Worm (Caenorhabditis elegans) whole organism, L1 larva: Measurements from ENCODE around the gene F07C3.2.
A peak's percentile ranks its signal among the peaks of the same experiment; 100 is the strongest.

Experiments used
- C16A3.4 ChIP-seq: fragments of 150-350 bp; optimal IDR thresholded peaks from 2 replicates; lab custom pipeline; 2014; ENCODE audit warnings: missing biosample characterization, missing genetic modification characterization
- C34B4.2 ChIP-seq: sonication (generic microtip); optimal IDR thresholded peaks from 2 replicates; lab custom pipeline; 2017; ENCODE audit warnings: mild to moderate bottlenecking, missing genetic modification characterization, missing compliant biosample characterization
- Y116A8C.19 ChIP-seq: sonication (generic microtip); optimal IDR thresholded peaks from 2 replicates; lab custom pipeline; 2016; ENCODE audit warnings: missing compliant biosample characterization, missing genetic modification characterization, borderline replicate concordance
- alr-1 ChIP-seq: fragments of 200-800 bp; sonication (Bioruptor generic); optimal IDR thresholded peaks from 2 replicates; lab custom pipeline; 2018; ENCODE audit warnings: borderline replicate concordance, mild to moderate bottlenecking, missing genetic modification characterization, missing compliant biosample characterization
- aly-2 ChIP-seq: fragments of 150-350 bp; optimal IDR thresholded peaks from 2 replicates; lab custom pipeline; 2014; ENCODE audit warnings: missing biosample characterization, missing genetic modification characterization
- blmp-1 ChIP-seq: fragments of 150-350 bp; optimal IDR thresholded peaks from 2 replicates; lab custom pipeline; 2014; ENCODE audit warnings: missing biosample characterization, missing genetic modification characterization
- ceh-63 ChIP-seq: fragments of 200-800 bp; sonication (Bioruptor generic); optimal IDR thresholded peaks from 2 replicates; lab custom pipeline; 2018; ENCODE audit warnings: mild to moderate bottlenecking, missing genetic modification characterization, missing compliant biosample characterization
- ceh-8 ChIP-seq: fragments of 200-800 bp; sonication (Bioruptor generic); optimal IDR thresholded peaks from 2 replicates; lab custom pipeline; 2018; ENCODE audit warnings: mild to moderate bottlenecking, missing genetic modification characterization, moderate library complexity, missing compliant biosample characterization
- ceh-82 ChIP-seq, 3 experiments: fragments of 150-350 bp in 1 of 3; sonication (generic microtip) in 2 of 3; optimal IDR thresholded peaks; 2 replicates each; lab custom pipeline; 2014 to 2017; ENCODE audit warnings: missing biosample characterization in 3 of 3, missing genetic modification characterization in 3 of 3
- ceh-88 ChIP-seq: fragments of 200-800 bp; sonication (Bioruptor generic); IDR thresholded peaks from 2 replicates; pipeline ENCODE4 v1.3.6; 2022; ENCODE audit warnings: missing genetic modification characterization, missing compliant biosample characterization
- ceh-90 ChIP-seq: sonication (generic microtip); optimal IDR thresholded peaks from 2 replicates; lab custom pipeline; 2016; ENCODE audit warnings: missing genetic modification characterization, missing compliant biosample characterization
- dpl-1 ChIP-seq, 3 experiments: fragments of 150-350 bp in 2 of 3; sonication (generic microtip) in 1 of 3; optimal IDR thresholded peaks; 2 replicates each; lab custom pipeline; 2014 to 2017; ENCODE audit warnings: missing biosample characterization in 3 of 3, missing genetic modification characterization in 3 of 3, missing genetic modification reagents in 3 of 3
- dsc-1 ChIP-seq: sonication (generic microtip); optimal IDR thresholded peaks from 2 replicates; lab custom pipeline; 2016; ENCODE audit warnings: mild to moderate bottlenecking, missing genetic modification characterization, missing compliant biosample characterization
- efl-3 ChIP-seq: fragments of 200-800 bp; sonication (Bioruptor generic); optimal IDR thresholded peaks from 2 replicates; lab custom pipeline; 2018; ENCODE audit warnings: mild to moderate bottlenecking, missing genetic modification characterization, missing compliant biosample characterization
- egl-13 ChIP-seq: sonication (generic microtip); optimal IDR thresholded peaks from 2 replicates; lab custom pipeline; 2016; ENCODE audit warnings: missing genotype, missing genetic modification reagents, missing genetic modification characterization, missing compliant biosample characterization
- elt-3 ChIP-seq, 6 experiments: fragments of 150-350 bp in 1 of 6; sonication (generic microtip); optimal IDR thresholded peaks; 2 replicates each; lab custom pipeline; 2017 to 2018; ENCODE audit warnings: missing biosample characterization in 6 of 6, missing genetic modification characterization in 6 of 6, inconsistent platforms in 1 of 6
- ets-5 ChIP-seq: fragments of 200-800 bp; sonication (Bioruptor generic); IDR thresholded peaks from 2 replicates; pipeline ENCODE4 v1.3.6; 2022; ENCODE audit warnings: missing genetic modification characterization, missing compliant biosample characterization
- fkh-4 ChIP-seq: sonication (generic microtip); optimal IDR thresholded peaks from 2 replicates; lab custom pipeline; 2016; ENCODE audit warnings: missing compliant biosample characterization, missing genetic modification characterization, borderline replicate concordance
- fos-1 ChIP-seq: fragments of 150-350 bp; optimal IDR thresholded peaks from 2 replicates; lab custom pipeline; 2014; ENCODE audit warnings: missing biosample characterization, missing genetic modification characterization
- hlh-17 ChIP-seq: fragments of 200-800 bp; sonication (Bioruptor generic); optimal IDR thresholded peaks from 2 replicates; lab custom pipeline; 2018; ENCODE audit warnings: missing genetic modification characterization, mild to moderate bottlenecking, missing compliant biosample characterization, moderate library complexity, borderline replicate concordance
- isw-1 ChIP-seq: fragments of 200-800 bp; sonication (Bioruptor generic); IDR thresholded peaks from 2 replicates; pipeline ENCODE4 v1.3.6; 2022; ENCODE audit warnings: missing genetic modification characterization, missing compliant biosample characterization
- jun-1 ChIP-seq: fragments of 150-350 bp; optimal IDR thresholded peaks from 2 replicates; lab custom pipeline; 2014; ENCODE audit warnings: missing biosample characterization, missing genetic modification reagents, missing genetic modification characterization
- lin-14 ChIP-seq: fragments of 200-800 bp; sonication (Bioruptor generic); optimal IDR thresholded peaks from 2 replicates; lab custom pipeline; 2018; ENCODE audit warnings: mild to moderate bottlenecking, missing genetic modification characterization, moderate library complexity, missing compliant biosample characterization
- lsy-2 ChIP-seq, 2 experiments: fragments of 150-350 bp; optimal IDR thresholded peaks; 2 replicates each; lab custom pipeline; 2014; ENCODE audit warnings: missing biosample characterization in 2 of 2, missing genetic modification characterization in 2 of 2
- mef-2 ChIP-seq: fragments of 150-350 bp; optimal IDR thresholded peaks from 2 replicates; lab custom pipeline; 2014; ENCODE audit warnings: missing biosample characterization, missing genetic modification characterization
- mep-1 ChIP-seq: fragments of 150-350 bp; optimal IDR thresholded peaks from 2 replicates; lab custom pipeline; 2014; ENCODE audit warnings: missing biosample characterization, missing genetic modification characterization
- nhr-12 ChIP-seq: sonication (generic microtip); optimal IDR thresholded peaks from 2 replicates; lab custom pipeline; 2017; ENCODE audit warnings: missing biosample characterization, missing genetic modification characterization
- nhr-19 ChIP-seq: fragments of 200-800 bp; sonication (Bioruptor generic); conservative IDR thresholded peaks from 2 replicates; pipeline ENCODE4 v1.3.6; 2022; ENCODE audit warnings: missing genetic modification characterization, missing compliant biosample characterization
- nhr-20 ChIP-seq: sonication (generic microtip); optimal IDR thresholded peaks from 2 replicates; lab custom pipeline; 2016; ENCODE audit warnings: mild to moderate bottlenecking, missing genetic modification characterization, missing compliant biosample characterization
- nhr-237 ChIP-seq: fragments of 150-350 bp; optimal IDR thresholded peaks from 2 replicates; lab custom pipeline; 2014; ENCODE audit warnings: missing biosample characterization, missing genetic modification characterization
- nhr-28 ChIP-seq: fragments of 150-350 bp; optimal IDR thresholded peaks from 2 replicates; lab custom pipeline; 2014; ENCODE audit warnings: missing biosample characterization, missing genetic modification characterization
- nhr-47 ChIP-seq: sonication (generic microtip); optimal IDR thresholded peaks from 2 replicates; lab custom pipeline; 2016; ENCODE audit warnings: mild to moderate bottlenecking, missing genetic modification characterization, moderate library complexity, missing compliant biosample characterization
- nhr-71 ChIP-seq: sonication (generic microtip); optimal IDR thresholded peaks from 2 replicates; lab custom pipeline; 2016; ENCODE audit warnings: mild to moderate bottlenecking, missing genetic modification characterization, moderate library complexity, missing compliant biosample characterization
- pag-3 ChIP-seq: sonication (generic microtip); optimal IDR thresholded peaks from 2 replicates; lab custom pipeline; 2017; ENCODE audit warnings: missing genetic modification characterization, mild to moderate bottlenecking, missing compliant biosample characterization, antibody characterized with exemption, borderline replicate concordance; ENCODE audit not compliant: insufficient read depth
- pqm-1 ChIP-seq: sonication (generic microtip); optimal IDR thresholded peaks from 3 replicates; lab custom pipeline; 2017; ENCODE audit warnings: missing biosample characterization, missing genetic modification characterization
- rnt-1 ChIP-seq: sonication (generic microtip); optimal IDR thresholded peaks from 2 replicates; lab custom pipeline; 2016; ENCODE audit warnings: mild to moderate bottlenecking, missing genetic modification characterization, moderate library complexity, missing compliant biosample characterization
- snpc-4 ChIP-seq: fragments of 150-350 bp; optimal IDR thresholded peaks from 2 replicates; lab custom pipeline; 2014; ENCODE audit warnings: missing biosample characterization, missing genetic modification characterization
- snu-23 ChIP-seq: sonication (generic microtip); optimal IDR thresholded peaks from 2 replicates; lab custom pipeline; 2016; ENCODE audit warnings: missing genetic modification characterization, missing compliant biosample characterization
- sox-4 ChIP-seq: sonication (generic microtip); optimal IDR thresholded peaks from 2 replicates; lab custom pipeline; 2016; ENCODE audit warnings: missing genetic modification characterization, missing compliant biosample characterization
- sptf-1 ChIP-seq: fragments of 150-350 bp; optimal IDR thresholded peaks from 2 replicates; lab custom pipeline; 2014; ENCODE audit warnings: missing biosample characterization, missing genetic modification characterization
- swsn-7 ChIP-seq: sonication (generic microtip); optimal IDR thresholded peaks from 2 replicates; lab custom pipeline; 2016; ENCODE audit warnings: missing genetic modification characterization, missing compliant biosample characterization
- tbx-2 ChIP-seq: sonication (generic microtip); optimal IDR thresholded peaks from 2 replicates; lab custom pipeline; 2016; ENCODE audit warnings: missing genetic modification characterization, missing compliant biosample characterization
- unc-130 ChIP-seq: fragments of 150-350 bp; optimal IDR thresholded peaks from 2 replicates; lab custom pipeline; 2017; ENCODE audit warnings: missing biosample characterization, missing genetic modification characterization, inconsistent platforms
- unc-30 ChIP-seq: sonication (generic microtip); optimal IDR thresholded peaks from 2 replicates; lab custom pipeline; 2017; ENCODE audit warnings: missing biosample characterization, missing genetic modification characterization
- unc-86 ChIP-seq: sonication (generic microtip); optimal IDR thresholded peaks from 2 replicates; lab custom pipeline; 2016; ENCODE audit warnings: missing genetic modification characterization, missing compliant biosample characterization
- unc-98 ChIP-seq: fragments of 200-800 bp; sonication (Bioruptor generic); IDR thresholded peaks from 2 replicates; pipeline ENCODE4 v1.3.6; 2022; ENCODE audit warnings: missing genetic modification characterization, missing compliant biosample characterization
- zag-1 ChIP-seq: fragments of 150-350 bp; optimal IDR thresholded peaks from 2 replicates; lab custom pipeline; 2014; ENCODE audit warnings: missing biosample characterization, missing genetic modification characterization
- zip-4 ChIP-seq: fragments of 200-800 bp; sonication (Bioruptor generic); optimal IDR thresholded peaks from 2 replicates; lab custom pipeline; 2018; ENCODE audit warnings: mild to moderate bottlenecking, missing genetic modification characterization, moderate library complexity, missing compliant biosample characterization

The F07C3.2 gene

DNA sequence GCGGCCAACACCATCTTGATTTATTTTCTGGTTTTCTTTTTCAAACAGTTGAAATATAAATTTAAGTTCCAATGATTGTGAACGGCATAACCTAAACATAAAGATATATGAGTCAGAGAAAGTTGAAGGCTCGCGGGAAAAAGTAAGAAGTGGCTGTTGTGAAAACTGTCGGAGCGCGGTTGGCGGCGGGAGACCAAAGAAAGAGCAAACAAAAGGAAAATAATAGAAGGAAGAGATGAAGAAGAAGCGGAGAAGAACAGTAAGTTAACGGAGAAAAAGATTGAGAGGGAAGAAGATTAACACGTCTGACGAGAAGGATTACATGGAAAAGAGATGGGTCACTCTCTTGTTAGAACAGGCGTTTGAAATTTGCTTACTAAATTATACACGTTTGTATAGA is 18.5 kb upstream of the F07C3.2 start, which contains the start of gene inx-10:
Gene inx-10 (minus strand): TSS at position 101 of the 400 bp plus-strand sequence.
- TF ChIP-seq jun-1 (tag; lab: Kevin White, UChicago) (no peak), pqm-1 (tag; lab: Kevin White, UChicago) (no peak), pag-3 (tag; lab: Kevin White, UChicago) (no peak), nhr-20 (tag; lab: Kevin White, UChicago) (no peak), unc-86 (tag; lab: Kevin White, UChicago) (no peak), C16A3.4 (tag; lab: Kevin White, UChicago) (no peak), unc-98 (GFP tag; lab: Robert Waterston, UW) (no peak), nhr-12 (tag; lab: Kevin White, UChicago) (no peak), mep-1 (tag; lab: Kevin White, UChicago) (no peak), nhr-28 (tag; lab: Kevin White, UChicago) (no peak), snpc-4 (no peak)

DNA sequence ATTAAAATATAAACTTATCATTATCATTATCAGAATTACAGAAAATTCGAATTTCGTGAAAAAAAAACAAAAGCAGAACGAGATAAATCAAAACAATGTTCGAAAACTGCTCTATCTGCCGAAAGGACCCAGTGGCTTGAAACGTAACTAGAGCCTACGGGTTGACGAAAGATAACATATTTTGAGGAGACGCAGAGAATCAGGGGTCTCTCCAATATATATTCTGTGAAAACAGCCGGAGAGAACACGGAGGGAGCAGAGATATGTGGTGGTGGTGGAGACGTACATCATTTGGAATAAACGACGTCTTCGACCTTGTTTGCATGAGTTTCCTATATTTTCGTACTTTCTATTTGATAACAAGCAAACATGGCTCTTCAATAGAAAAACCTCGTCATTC is 17.0 kb upstream of the F07C3.2 start:
- TF ChIP-seq nhr-71 (tag; lab: Kevin White, UChicago) (peak; percentile 20), aly-2 (tag; lab: Kevin White, UChicago) (no peak), alr-1 (tag; lab: Kevin White, UChicago) (no peak), blmp-1 (tag; lab: Kevin White, UChicago) (peak; percentile 2), ceh-63 (GFP tag; lab: Kevin White, UChicago) (no peak), C34B4.2 (no peak), nhr-47 (tag; lab: Kevin White, UChicago) (peak; percentile 11), fos-1 (tag; lab: Kevin White, UChicago) (no peak), ets-5 (no peak), swsn-7 (no peak), nhr-20 (tag; lab: Kevin White, UChicago) (no peak), dpl-1 (GFP tag; optimal IDR thresholded peaks at IDR 0.05; lab: Kevin White, UChicago) (no peak), lin-14 (GFP tag; lab: Kevin White, UChicago) (peak; percentile 55), sox-4 (tag; lab: Kevin White, UChicago) (no peak), lsy-2 (tag; optimal IDR thresholded peaks at IDR 0.05; lab: Kevin White, UChicago) (peak in 1 of 2 experiments; percentile 19), snu-23 (GFP tag; lab: Kevin White, UChicago) (peak; percentile 1)

DNA sequence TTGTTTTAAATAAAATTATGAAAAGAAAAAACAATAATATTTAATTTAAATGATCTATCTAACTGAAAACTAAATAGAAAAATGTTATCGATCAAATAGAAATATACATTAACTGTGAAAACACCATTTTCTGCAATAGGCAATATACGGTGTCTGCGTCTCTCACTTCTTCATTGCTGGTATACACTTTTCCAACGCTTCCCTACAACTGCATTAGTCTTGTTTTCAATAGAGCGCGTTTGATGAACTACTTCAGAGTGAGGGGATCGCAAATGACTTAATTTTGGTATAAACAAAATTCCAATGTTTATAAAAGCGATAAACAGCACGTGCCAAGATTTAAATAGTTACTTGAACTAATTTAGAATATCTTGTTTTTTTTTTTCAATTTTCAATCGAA is 13.4 kb upstream of the F07C3.2 start:
- TF ChIP-seq hlh-17 (GFP tag; lab: Kevin White, UChicago) (no peak), blmp-1 (tag; lab: Kevin White, UChicago) (peak; percentile 70), sptf-1 (tag; lab: Kevin White, UChicago) (no peak), mef-2 (tag; lab: Kevin White, UChicago) (no peak), zag-1 (tag; lab: Kevin White, UChicago) (no peak), egl-13 (tag; lab: Kevin White, UChicago) (no peak), nhr-237 (tag; lab: Kevin White, UChicago) (no peak), zip-4 (GFP tag; lab: Kevin White, UChicago) (no peak), ceh-82 (tag; optimal IDR thresholded peaks at IDR 0.05; lab: Kevin White, UChicago) (peak in 2 of 3 experiments; percentile 18 to 72), nhr-28 (tag; lab: Kevin White, UChicago) (no peak), Y116A8C.19 (no peak), isw-1 (GFP tag; lab: Robert Waterston, UW) (no peak), mep-1 (tag; lab: Kevin White, UChicago) (peak; percentile 91), ceh-63 (GFP tag; lab: Kevin White, UChicago) (no peak), pqm-1 (tag; lab: Kevin White, UChicago) (no peak), nhr-19 (no peak), snpc-4 (peak; percentile 63), fkh-4 (tag; lab: Kevin White, UChicago) (no peak), nhr-47 (tag; lab: Kevin White, UChicago) (peak; percentile 38), jun-1 (tag; lab: Kevin White, UChicago) (no peak), rnt-1 (peak; percentile 36), dpl-1 (GFP tag; optimal IDR thresholded peaks at IDR 0.05; lab: Kevin White, UChicago) (peak; percentile 36 to 75 (median 41)), tbx-2 (tag; lab: Kevin White, UChicago) (peak; percentile 5), unc-30 (tag; lab: Kevin White, UChicago) (no peak), ceh-90 (tag; lab: Kevin White, UChicago) (no peak), ceh-8 (GFP tag; lab: Kevin White, UChicago) (no peak), ceh-88 (no peak), elt-3 (tag; optimal IDR thresholded peaks at IDR 0.05; lab: Kevin White, UChicago) (peak in 1 of 6 experiments; percentile 48), efl-3 (no peak), dsc-1 (tag; lab: Kevin White, UChicago) (no peak), fos-1 (tag; lab: Kevin White, UChicago) (peak; percentile 4), unc-130 (tag; lab: Kevin White, UChicago) (no peak)
